Fruit fly (Drosophila melanogaster) whole organism, embryonic: ENCODE measurements around the gene CG14212.

ENCODE experiments used
- CG11085 ChIP-seq: fragments of 200-800 bp; sonication (Bioruptor generic); IDR thresholded peaks from 2 replicates; pipeline ENCODE4 v1.3.6; 2022; ENCODE audit warnings: missing biosample characterization, missing genetic modification characterization
- CG11560 ChIP-seq: fragments of 200-800 bp; sonication (Bioruptor generic); IDR thresholded peaks from 3 replicates; pipeline ENCODE4 v1.3.6; 2022; ENCODE audit warnings: missing biosample characterization, missing genetic modification characterization
- CG13296 ChIP-seq: fragments of 200-800 bp; sonication (Bioruptor generic); optimal IDR thresholded peaks from 3 replicates; lab custom pipeline; 2018; ENCODE audit warnings: missing biosample characterization, mild to moderate bottlenecking, missing genetic modification characterization
- CG13624 ChIP-seq: fragments of 200-800 bp; sonication (Bioruptor generic); optimal IDR thresholded peaks from 2 replicates; lab custom pipeline; 2016; ENCODE audit warnings: missing biosample characterization, missing genetic modification characterization
- CG15479 ChIP-seq: fragments of 200-800 bp; sonication (Bioruptor generic); optimal IDR thresholded peaks from 3 replicates; lab custom pipeline; 2019; ENCODE audit warnings: missing biosample characterization, mild to moderate bottlenecking, missing genetic modification characterization, moderate library complexity
- CG1602 ChIP-seq: fragments of 200-800 bp; sonication (Bioruptor generic); optimal IDR thresholded peaks from 3 replicates; lab custom pipeline; 2016; ENCODE audit warnings: missing biosample characterization, missing genetic modification characterization
- CG18764 ChIP-seq: fragments of 200-800 bp; sonication (Bioruptor generic); optimal IDR thresholded peaks from 3 replicates; lab custom pipeline; 2016; ENCODE audit warnings: missing biosample characterization, missing genetic modification characterization
- CG2712 ChIP-seq: fragments of 200-800 bp; optimal IDR thresholded peaks from 3 replicates; lab custom pipeline; 2019; ENCODE audit warnings: missing biosample characterization, mild to moderate bottlenecking, missing genetic modification characterization, moderate library complexity
- CG31224 ChIP-seq: fragments of 200-800 bp; sonication (Bioruptor generic); IDR thresholded peaks from 2 replicates; pipeline ENCODE4 v1.3.6; 2022; ENCODE audit warnings: missing biosample characterization, missing genetic modification characterization
- CG31388 ChIP-seq: fragments of 200-800 bp; sonication (Bioruptor generic); optimal IDR thresholded peaks from 2 replicates; lab custom pipeline; 2016; ENCODE audit warnings: missing biosample characterization, missing genetic modification characterization
- CG3847 ChIP-seq: fragments of 200-800 bp; sonication (Bioruptor generic); IDR thresholded peaks from 2 replicates; pipeline ENCODE4 v1.3.6; 2022; ENCODE audit warnings: missing biosample characterization, missing genetic modification characterization
- CG42726 ChIP-seq: fragments of 200-800 bp; sonication (Bioruptor generic); IDR thresholded peaks from 2 replicates; pipeline ENCODE4 v1.3.6; 2022; ENCODE audit warnings: missing biosample characterization, missing genetic modification characterization; ENCODE audit not compliant: partially characterized antibody
- CG43689 ChIP-seq: fragments of 200-800 bp; sonication (Bioruptor generic); IDR thresholded peaks from 2 replicates; pipeline ENCODE4 v1.3.6; 2022; ENCODE audit warnings: missing biosample characterization, missing genetic modification characterization
- CG4424 ChIP-seq: fragments of 200-800 bp; sonication (Bioruptor generic); optimal IDR thresholded peaks from 3 replicates; lab custom pipeline; 2016; ENCODE audit warnings: missing biosample characterization, missing genetic modification characterization
- CG6689 ChIP-seq: fragments of 200-800 bp; sonication (Bioruptor generic); IDR thresholded peaks from 2 replicates; pipeline ENCODE4 v1.3.6; 2022; ENCODE audit warnings: missing biosample characterization, missing genetic modification characterization
- CG8944 ChIP-seq: fragments of 200-800 bp; sonication (Bioruptor generic); optimal IDR thresholded peaks from 3 replicates; lab custom pipeline; 2016; ENCODE audit warnings: missing biosample characterization, missing genetic modification characterization
- CG9932 ChIP-seq: fragments of 200-800 bp; sonication (Bioruptor generic); IDR thresholded peaks from 2 replicates; pipeline ENCODE4 v1.3.6; 2022; ENCODE audit warnings: missing biosample characterization, missing genetic modification characterization
- Dip2 ChIP-seq: fragments of 200-800 bp; sonication (Bioruptor generic); IDR thresholded peaks from 2 replicates; pipeline ENCODE4 v1.3.6; 2022; ENCODE audit warnings: missing biosample characterization, missing genetic modification characterization
- Dll ChIP-seq: fragments of 200-800 bp; sonication (Bioruptor generic); IDR thresholded peaks from 4 replicates; pipeline ENCODE4 v1.3.6; 2022; ENCODE audit warnings: missing biosample characterization, missing genetic modification characterization; ENCODE audit not compliant: partially characterized antibody
- Gsc ChIP-seq: fragments of 200-800 bp; sonication (Bioruptor generic); IDR thresholded peaks from 2 replicates; pipeline ENCODE4 v1.3.6; 2022; ENCODE audit warnings: missing biosample characterization, missing genetic modification characterization
- HHEX ChIP-seq: fragments of 200-800 bp; sonication (Bioruptor generic); optimal IDR thresholded peaks from 3 replicates; lab custom pipeline; 2017; ENCODE audit warnings: missing biosample characterization, mild to moderate bottlenecking, missing genetic modification characterization, missing genetic modification reagents
- Hand ChIP-seq: fragments of 200-800 bp; sonication (Bioruptor generic); optimal IDR thresholded peaks from 2 replicates; lab custom pipeline; 2017; ENCODE audit warnings: mild to moderate bottlenecking, missing biosample characterization, missing genetic modification reagents, missing genetic modification characterization
- HmgZ ChIP-seq: fragments of 200-800 bp; sonication (Bioruptor generic); optimal IDR thresholded peaks from 2 replicates; lab custom pipeline; 2018; ENCODE audit warnings: missing biosample characterization, mild to moderate bottlenecking, missing genetic modification characterization
- Lim3 ChIP-seq: fragments of 200-800 bp; sonication (Bioruptor generic); IDR thresholded peaks from 2 replicates; pipeline ENCODE4 v1.3.6; 2022; ENCODE audit warnings: missing biosample characterization, missing genetic modification characterization
- Med ChIP-seq: fragments of 200-800 bp; sonication (Bioruptor generic); peaks from one replicate; lab custom pipeline; 2016; ENCODE audit warnings: missing biosample characterization, missing genetic modification characterization, mild to moderate bottlenecking, inconsistent platforms, moderate library complexity
- Poxn ChIP-seq: fragments of 200-800 bp; sonication (Bioruptor generic); IDR thresholded peaks from 2 replicates; pipeline ENCODE4 v1.3.6; 2022; ENCODE audit warnings: missing biosample characterization, missing genetic modification characterization
- Ravus ChIP-seq: fragments of 200-800 bp; sonication (Bioruptor generic); IDR thresholded peaks from 2 replicates; pipeline ENCODE4 v1.3.6; 2022; ENCODE audit warnings: missing biosample characterization, missing genetic modification characterization
- Vsx1 ChIP-seq: fragments of 200-800 bp; sonication (Bioruptor generic); optimal IDR thresholded peaks from 2 replicates; lab custom pipeline; 2017; ENCODE audit warnings: missing biosample characterization, mild to moderate bottlenecking, missing genetic modification characterization, missing genetic modification reagents
- ara ChIP-seq: fragments of 200-800 bp; sonication (Bioruptor generic); IDR thresholded peaks from 2 replicates; pipeline ENCODE4 v1.3.6; 2022; ENCODE audit warnings: missing biosample characterization, missing genetic modification characterization
- ash1 ChIP-seq: fragments of 200-800 bp; sonication (Bioruptor generic); optimal IDR thresholded peaks from 2 replicates; lab custom pipeline; 2018; ENCODE audit warnings: missing biosample characterization, mild to moderate bottlenecking, missing genetic modification characterization
- az2 ChIP-seq: fragments of 200-800 bp; sonication (Bioruptor generic); optimal IDR thresholded peaks from 3 replicates; lab custom pipeline; 2016; ENCODE audit warnings: missing biosample characterization, missing genetic modification characterization
- crc ChIP-seq: fragments of 200-800 bp; sonication (Bioruptor generic); optimal IDR thresholded peaks from 2 replicates; lab custom pipeline; 2016; ENCODE audit warnings: missing biosample characterization, missing genetic modification characterization
- dati ChIP-seq: fragments of 200-800 bp; sonication (Bioruptor generic); IDR thresholded peaks from 2 replicates; pipeline ENCODE4 v1.3.6; 2022; ENCODE audit warnings: missing biosample characterization, missing genetic modification characterization
- fd64A ChIP-seq: fragments of 200-800 bp; sonication (Bioruptor generic); optimal IDR thresholded peaks from 3 replicates; lab custom pipeline; 2018; ENCODE audit warnings: missing biosample characterization, mild to moderate bottlenecking, missing genetic modification characterization
- fd96Cb ChIP-seq: fragments of 200-800 bp; sonication (Bioruptor generic); optimal IDR thresholded peaks from 2 replicates; lab custom pipeline; 2018; ENCODE audit warnings: missing biosample characterization, mild to moderate bottlenecking, missing genetic modification characterization, moderate library complexity
- ftz-f1 ChIP-seq: fragments of 200-800 bp; sonication (Bioruptor generic); optimal IDR thresholded peaks from 2 replicates; lab custom pipeline; 2016; ENCODE audit warnings: missing biosample characterization, missing genetic modification characterization
- gro ChIP-seq: fragments of 200-800 bp; sonication (Bioruptor generic); optimal IDR thresholded peaks from 2 replicates; lab custom pipeline; 2016; ENCODE audit warnings: missing biosample characterization, missing genetic modification characterization
- gt ChIP-seq: fragments of 200-800 bp; sonication (Bioruptor generic); IDR thresholded peaks from 2 replicates; pipeline ENCODE4 v1.3.6; 2022; ENCODE audit warnings: missing biosample characterization, missing genetic modification characterization
- maf-S ChIP-seq: fragments of 200-800 bp; sonication (Bioruptor generic); optimal IDR thresholded peaks from 2 replicates; lab custom pipeline; 2016; ENCODE audit warnings: missing biosample characterization, missing genetic modification characterization
- nerfin-2 ChIP-seq: fragments of 200-800 bp; sonication (Bioruptor generic); IDR thresholded peaks from 2 replicates; pipeline ENCODE4 v1.3.6; 2022; ENCODE audit warnings: missing biosample characterization, missing genetic modification characterization; ENCODE audit not compliant: partially characterized antibody
- prd ChIP-seq, 3 experiments: fragments of >200 bp in 2 of 3; fragments of 200-800 bp in 1 of 3; sonication (Bioruptor generic) in 1 of 3; optimal IDR thresholded peaks in 2 of 3; IDR thresholded peaks in 1 of 3; 2 replicates in 2 of 3; 3 replicates in 1 of 3; pipeline versions ENCODE4 v1.3.6 to Lab custom; 2017 to 2022; ENCODE audit warnings: missing biosample characterization in 1 of 3, missing genetic modification characterization in 1 of 3
- pum ChIP-seq: fragments of 200-800 bp; sonication (Bioruptor generic); optimal IDR thresholded peaks from 2 replicates; lab custom pipeline; 2016; ENCODE audit warnings: missing biosample characterization, missing genetic modification characterization
- sens ChIP-seq: fragments of 200-800 bp; sonication (Bioruptor generic); peaks from one replicate; lab custom pipeline; 2016; ENCODE audit warnings: missing biosample characterization, missing genetic modification characterization
- seq ChIP-seq: fragments of 200-800 bp; sonication (Bioruptor generic); IDR thresholded peaks from 2 replicates; pipeline ENCODE4 v1.3.6; 2022; ENCODE audit warnings: missing biosample characterization, missing genetic modification characterization
- stc ChIP-seq: fragments of 200-800 bp; sonication (Bioruptor generic); IDR thresholded peaks from 2 replicates; pipeline ENCODE4 v1.3.6; 2022; ENCODE audit warnings: missing biosample characterization, missing genetic modification characterization
- stwl ChIP-seq: fragments of 200-800 bp; sonication (Bioruptor generic); optimal IDR thresholded peaks from 3 replicates; lab custom pipeline; 2018; ENCODE audit warnings: missing biosample characterization, mild to moderate bottlenecking, missing genetic modification characterization, moderate library complexity
- tap ChIP-seq: fragments of 200-800 bp; optimal IDR thresholded peaks from 3 replicates; lab custom pipeline; 2019; ENCODE audit warnings: missing biosample characterization, mild to moderate bottlenecking, missing genetic modification characterization, moderate library complexity

Gene CG14212

dm6 chrX:19608042-19608609 is 17.4 kb upstream of the CG14212 start (continued):
- TF ChIP-seq ftz-f1 (GFP tag; lab: Kevin White, UChicago): peak; percentile 83
- no peak for TF ChIP-seq fd64A (GFP tag; lab: Kevin White, UChicago)
- no peak for TF ChIP-seq Vsx1
- TF ChIP-seq CG31224 (GFP tag; lab: Robert Waterston, UW): no peak

DNA sequence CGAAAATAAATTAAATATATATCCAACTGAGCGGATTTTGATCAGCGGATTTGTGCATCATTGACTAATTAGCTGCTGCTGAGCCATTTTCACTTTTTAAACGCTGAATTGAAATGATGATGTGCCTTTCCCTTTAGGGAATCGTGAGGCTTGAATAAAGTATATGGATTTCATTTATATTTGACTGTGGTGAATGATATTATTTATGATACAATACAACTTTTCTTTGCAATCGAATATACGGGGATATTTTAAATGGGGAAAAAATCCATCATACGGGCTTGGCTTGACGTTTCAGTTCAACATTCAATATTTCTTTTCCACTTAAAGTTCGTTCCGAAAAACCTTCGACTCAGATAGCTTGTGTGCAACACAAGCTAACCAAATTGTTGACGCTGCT is 14.3 kb upstream of the CG14212 start, which contains the start of the genes Shawn and Tyler:
Gene Shawn (plus strand): TSS at position 301 of the 400 bp plus-strand sequence.
Gene Tyler (plus strand): TSS at position 301 of the 400 bp plus-strand sequence.
- TF ChIP-seq Gsc (no peak), sens (peak; percentile 56), ara (GFP tag; lab: Robert Waterston, UW) (0 out of 2 replicates have a peak, but pooled peaks have one; percentile 17)

- TF ChIP-seq CG31388 (GFP tag; lab: Kevin White, UChicago) (no peak), CG18764 (GFP tag; lab: Kevin White, UChicago) (no peak), CG2712 (tag; lab: Kevin White, UChicago) (peak; percentile 51), CG8944 (GFP tag; lab: Kevin White, UChicago) (no peak), dati (GFP tag; lab: Robert Waterston, UW) (no peak), CG15479 (no peak), pum (GFP tag; lab: Kevin White, UChicago) (no peak), maf-S (GFP tag; lab: Kevin White, UChicago) (no peak), CG43689 (GFP tag; lab: Robert Waterston, UW) (no peak), Ravus (GFP tag; lab: Robert Waterston, UW) (no peak), CG11560 (tag; lab: Robert Waterston, UW) (no peak), az2 (no peak), CG11085 (GFP tag; lab: Robert Waterston, UW) (no peak), CG42726 (GFP tag; lab: Robert Waterston, UW) (no peak), gt (GFP tag; lab: Robert Waterston, UW) (no peak), Dll (GFP tag; lab: Robert Waterston, UW) (peak; percentile 53; the same call in 1 of the 4 replicates), CG1602 (no peak), HmgZ (tag; lab: Kevin White, UChicago) (peak; percentile 72), Dip2 (GFP tag; lab: Robert Waterston, UW) (no peak), seq (no peak), ash1 (peak; percentile 30), nerfin-2 (no peak), stc (GFP tag; lab: Robert Waterston, UW) (peak; percentile 42; the same call in 1 of the 2 replicates), HHEX (GFP tag; lab: Kevin White, UChicago) (peak; percentile 64), CG6689 (no peak), stwl (peak; percentile 76), Lim3 (GFP tag; lab: Robert Waterston, UW) (no peak), Hand (GFP tag; lab: Kevin White, UChicago) (peak; percentile 35), CG31224 (GFP tag; lab: Robert Waterston, UW) (no peak), CG9932 (GFP tag; lab: Robert Waterston, UW) (no peak), Med (GFP tag; lab: Kevin White, UChicago) (peak; percentile 90), CG13296 (GFP tag; lab: Kevin White, UChicago) (peak; percentile 85), fd96Cb (no peak), tap (tag; lab: Kevin White, UChicago) (no peak), crc (no peak), gro (GFP tag; lab: Kevin White, UChicago) (peak; percentile 33), prd (optimal IDR thresholded peaks at IDR 0.05; lab: Kevin White, UChicago) (no peak), prd (GFP tag; IDR thresholded peaks at IDR 0.05; lab: Robert Waterston, UW) (no peak), CG4424 (GFP tag; lab: Kevin White, UChicago) (peak; percentile 21), CG3847 (GFP tag; lab: Robert Waterston, UW) (no peak), Poxn (GFP tag; lab: Robert Waterston, UW) (no peak), CG13624 (GFP tag; lab: Kevin White, UChicago) (peak; percentile 35)
Observed at dm6 chrX:19613473-19613872, 12.0 kb upstream of the CG14212 start.
